Worm (Caenorhabditis elegans) whole organism, mixed stage, embryonic: ENCODE data around the gene F36H5.18.

ENCODE experiments used
- M03D4.4 ChIP-seq: sonication (generic microtip); optimal IDR thresholded peaks from 2 replicates; lab custom pipeline; 2017; ENCODE audit warnings: mild to moderate bottlenecking, missing genetic modification characterization, missing compliant biosample characterization
- bed-3 ChIP-seq: fragments of 200-800 bp; sonication (Bioruptor generic); optimal IDR thresholded peaks from 3 replicates; lab custom pipeline; 2018; ENCODE audit warnings: mild to moderate bottlenecking, missing genetic modification characterization, moderate library complexity, missing compliant biosample characterization
- ceh-39 ChIP-seq: fragments of 150-350 bp; optimal IDR thresholded peaks from 2 replicates; lab custom pipeline; 2014; ENCODE audit warnings: missing biosample characterization, missing genetic modification characterization
- ceh-43 ChIP-seq: fragments of 200-800 bp; sonication (Bioruptor generic); optimal IDR thresholded peaks from 2 replicates; lab custom pipeline; 2018; ENCODE audit warnings: mild to moderate bottlenecking, missing genetic modification characterization, moderate library complexity, missing compliant biosample characterization
- ces-1 ChIP-seq: fragments of 150-350 bp; optimal IDR thresholded peaks from 2 replicates; lab custom pipeline; 2014; ENCODE audit warnings: missing biosample characterization, missing genetic modification reagents, missing genetic modification characterization
- cnd-1 ChIP-seq: fragments of 200-800 bp; sonication (Bioruptor generic); optimal IDR thresholded peaks from 2 replicates; lab custom pipeline; 2018; ENCODE audit warnings: mild to moderate bottlenecking, missing genetic modification characterization, missing compliant biosample characterization
- drap-1 ChIP-seq: fragments of 200-800 bp; sonication (Bioruptor generic); optimal IDR thresholded peaks from 3 replicates; lab custom pipeline; 2018; ENCODE audit warnings: mild to moderate bottlenecking, missing genetic modification characterization, missing compliant biosample characterization
- elt-1 ChIP-seq: sonication (generic microtip); optimal IDR thresholded peaks from 2 replicates; lab custom pipeline; 2017; ENCODE audit warnings: missing genetic modification characterization, mild to moderate bottlenecking, missing compliant biosample characterization, antibody characterized with exemption, moderate library complexity, borderline replicate concordance; ENCODE audit not compliant: insufficient read depth
- flh-1 ChIP-seq: fragments of 200-800 bp; sonication (Bioruptor generic); optimal IDR thresholded peaks from 2 replicates; lab custom pipeline; 2018; ENCODE audit warnings: mild to moderate bottlenecking, missing genetic modification characterization, moderate library complexity, missing compliant biosample characterization
- ham-2 ChIP-seq: fragments of 200-800 bp; sonication (Bioruptor generic); optimal IDR thresholded peaks from 2 replicates; lab custom pipeline; 2018; ENCODE audit warnings: mild to moderate bottlenecking, missing genetic modification characterization, missing compliant biosample characterization
- lin-13 ChIP-seq: fragments of 150-350 bp; optimal IDR thresholded peaks from 2 replicates; lab custom pipeline; 2014; ENCODE audit warnings: missing biosample characterization, missing genetic modification characterization
- lsy-2 ChIP-seq: fragments of 150-350 bp; optimal IDR thresholded peaks from 2 replicates; lab custom pipeline; 2014; ENCODE audit warnings: missing biosample characterization, missing genetic modification characterization
- mab-5 ChIP-seq: fragments of 150-350 bp; optimal IDR thresholded peaks from 2 replicates; lab custom pipeline; 2014; ENCODE audit warnings: missing biosample characterization, missing genetic modification characterization
- mep-1 ChIP-seq: fragments of 150-350 bp; optimal IDR thresholded peaks from 2 replicates; lab custom pipeline; 2017; ENCODE audit warnings: missing biosample characterization, missing genetic modification reagents, missing genetic modification characterization, inconsistent platforms
- mls-2 ChIP-seq: sonication (generic microtip); optimal IDR thresholded peaks from 2 replicates; lab custom pipeline; 2016; ENCODE audit warnings: mild to moderate bottlenecking, missing genetic modification characterization, moderate library complexity, missing compliant biosample characterization
- nhr-12 ChIP-seq: fragments of 150-350 bp; optimal IDR thresholded peaks from 2 replicates; lab custom pipeline; 2014; ENCODE audit warnings: missing biosample characterization, missing genetic modification characterization
- nhr-2 ChIP-seq: fragments of 150-350 bp; optimal IDR thresholded peaks from 2 replicates; lab custom pipeline; 2014; ENCODE audit warnings: missing biosample characterization, missing genetic modification characterization
- nhr-237 ChIP-seq: fragments of 150-350 bp; optimal IDR thresholded peaks from 2 replicates; lab custom pipeline; 2014; ENCODE audit warnings: missing biosample characterization, missing genetic modification characterization
- nhr-28 ChIP-seq: fragments of 150-350 bp; optimal IDR thresholded peaks from 2 replicates; lab custom pipeline; 2014; ENCODE audit warnings: missing biosample characterization, missing genetic modification characterization
- pha-4 ChIP-seq: fragments of 150-350 bp; optimal IDR thresholded peaks from 2 replicates; lab custom pipeline; 2018; ENCODE audit warnings: missing biosample characterization, missing genetic modification reagents, missing genetic modification characterization
- snpc-4 ChIP-seq: fragments of 150-350 bp; optimal IDR thresholded peaks from 2 replicates; lab custom pipeline; 2014; ENCODE audit warnings: missing biosample characterization, missing genetic modification characterization
- sptf-1 ChIP-seq: sonication (generic microtip); optimal IDR thresholded peaks from 2 replicates; lab custom pipeline; 2017; ENCODE audit warnings: mild to moderate bottlenecking, missing genetic modification characterization, moderate library complexity, missing compliant biosample characterization
- tbx-8 ChIP-seq: fragments of 200-800 bp; sonication (Bioruptor generic); optimal IDR thresholded peaks from 2 replicates; lab custom pipeline; 2018; ENCODE audit warnings: mild to moderate bottlenecking, missing genetic modification characterization, moderate library complexity, missing compliant biosample characterization
- unc-120 ChIP-seq: sonication (generic microtip); optimal IDR thresholded peaks from 2 replicates; lab custom pipeline; 2017; ENCODE audit warnings: missing genetic modification characterization, missing compliant biosample characterization; ENCODE audit not compliant: poor library complexity, severe bottlenecking
- unc-39 ChIP-seq: fragments of 150-350 bp; optimal IDR thresholded peaks from 2 replicates; lab custom pipeline; 2014; ENCODE audit warnings: missing biosample characterization, missing genetic modification characterization
- unc-62 ChIP-seq: fragments of 150-350 bp; optimal IDR thresholded peaks from 2 replicates; lab custom pipeline; 2014; ENCODE audit warnings: missing biosample characterization, missing genetic modification reagents, missing genetic modification characterization
- zip-8 ChIP-seq: fragments of 150-350 bp; optimal IDR thresholded peaks from 2 replicates; lab custom pipeline; 2014; ENCODE audit warnings: missing biosample characterization, missing genetic modification characterization
- ztf-11 ChIP-seq: fragments of 150-350 bp; optimal IDR thresholded peaks from 2 replicates; lab custom pipeline; 2014; ENCODE audit warnings: missing biosample characterization, missing genetic modification characterization

Gene F36H5.18

ce11 chrII:1750413-1750812, 9.3 kb upstream of the F36H5.18 start, which contains the start of the genes F36H5.13 and F36H5.8:
TSS of gene F36H5.13 (minus strand) at chrII:1750513.
TSS of gene F36H5.8 (minus strand) at chrII:1750686.
- no peak for TF ChIP-seq tbx-8 (GFP tag; lab: Kevin White, UChicago)
- no peak for TF ChIP-seq lsy-2 (tag; lab: Kevin White, UChicago)
- TF ChIP-seq mep-1 (tag; lab: Kevin White, UChicago), result no peak
- TF ChIP-seq drap-1 (GFP tag; lab: Kevin White, UChicago), result no peak
- TF ChIP-seq sptf-1 (tag; lab: Kevin White, UChicago), result no peak
- no peak for TF ChIP-seq lin-13 (tag; lab: Kevin White, UChicago)
- no peak for TF ChIP-seq bed-3
- TF ChIP-seq ceh-39, result no peak
- TF ChIP-seq unc-62 (GFP tag; lab: Kevin White, UChicago), result no peak

ce11 chrII:1752990-1753389, 6.7 kb upstream of the F36H5.18 start, which contains the start of gene F36H5.9:
TSS of gene F36H5.9 (minus strand) at chrII:1753090.
- TF ChIP-seq bed-3, result no peak
- no peak for TF ChIP-seq elt-1 (tag; lab: Kevin White, UChicago)
- TF ChIP-seq mab-5 (tag; lab: Kevin White, UChicago), result no peak
- TF ChIP-seq unc-120, result no peak
- TF ChIP-seq zip-8 (tag; lab: Kevin White, UChicago), result no peak
- no peak for TF ChIP-seq nhr-2 (tag; lab: Kevin White, UChicago)
- TF ChIP-seq cnd-1 (tag; lab: Kevin White, UChicago), result no peak
- no peak for TF ChIP-seq lsy-2 (tag; lab: Kevin White, UChicago)
- no peak for TF ChIP-seq tbx-8 (GFP tag; lab: Kevin White, UChicago)
- TF ChIP-seq flh-1, result no peak
- TF ChIP-seq nhr-12 (tag; lab: Kevin White, UChicago), result no peak
- TF ChIP-seq ceh-39, result no peak
- no peak for TF ChIP-seq mep-1 (tag; lab: Kevin White, UChicago)
- no peak for TF ChIP-seq ceh-43 (GFP tag; lab: Kevin White, UChicago)
- no peak for TF ChIP-seq sptf-1 (tag; lab: Kevin White, UChicago)
- no peak for TF ChIP-seq M03D4.4
- TF ChIP-seq nhr-28 (tag; lab: Kevin White, UChicago), result no peak

DNA sequence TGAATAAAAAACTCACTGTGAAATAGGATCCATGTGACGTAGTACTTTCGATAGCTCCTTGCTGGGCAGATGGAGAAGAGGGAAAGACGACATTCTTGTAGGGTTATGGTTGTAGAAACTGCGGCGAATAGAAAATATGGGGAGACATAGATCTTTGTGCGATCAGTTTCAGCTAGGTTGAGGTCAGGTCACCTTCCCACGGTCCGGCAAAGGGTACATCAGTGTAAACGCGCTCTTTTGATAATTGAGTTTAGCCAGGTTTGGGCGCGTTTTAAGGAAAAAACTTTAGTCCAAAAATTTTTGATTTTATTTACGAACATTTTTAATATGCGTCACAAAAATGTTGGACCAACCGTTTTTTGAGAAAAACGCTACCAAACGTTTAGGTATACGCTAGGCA, 3.6 kb upstream of the F36H5.18 start, which contains the start of gene F36H5.17:
Gene F36H5.17, minus strand, starts transcription at position 101 of the 400 bp plus-strand sequence.
- no peak for TF ChIP-seq nhr-28 (tag; lab: Kevin White, UChicago)
- TF ChIP-seq ces-1 (GFP tag; lab: Kevin White, UChicago), result no peak
- TF ChIP-seq nhr-2 (tag; lab: Kevin White, UChicago), result no peak
- TF ChIP-seq nhr-237 (tag; lab: Kevin White, UChicago), result no peak
- TF ChIP-seq pha-4, result no peak
- no peak for TF ChIP-seq unc-39 (tag; lab: Kevin White, UChicago)

DNA sequence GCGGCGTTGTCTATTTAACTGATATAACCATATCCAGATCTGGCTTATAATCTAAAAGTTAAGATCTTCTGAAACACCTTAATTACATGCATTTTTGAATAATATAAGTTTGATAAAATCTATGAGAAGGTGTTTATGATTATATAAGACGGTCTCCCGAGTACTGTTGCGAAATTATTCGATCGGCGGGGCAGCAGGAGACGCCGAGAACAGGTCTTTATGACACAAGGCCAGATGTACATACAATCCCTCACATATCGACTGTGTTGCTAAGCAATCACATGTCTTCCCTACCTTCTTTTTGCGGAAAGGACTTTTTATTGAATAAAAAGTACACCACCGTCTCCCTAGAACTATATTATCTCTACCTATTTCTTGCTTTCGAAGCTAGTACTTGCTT, 3.1 kb upstream of the F36H5.18 start, which contains the start of gene fbxb-53:
Gene fbxb-53, plus strand, starts transcription at position 301 of the 400 bp plus-strand sequence.
- peak; percentile 44 for TF ChIP-seq elt-1 (tag; lab: Kevin White, UChicago)
- no peak for TF ChIP-seq ham-2 (GFP tag; lab: Kevin White, UChicago)
- no peak for TF ChIP-seq flh-1

DNA sequence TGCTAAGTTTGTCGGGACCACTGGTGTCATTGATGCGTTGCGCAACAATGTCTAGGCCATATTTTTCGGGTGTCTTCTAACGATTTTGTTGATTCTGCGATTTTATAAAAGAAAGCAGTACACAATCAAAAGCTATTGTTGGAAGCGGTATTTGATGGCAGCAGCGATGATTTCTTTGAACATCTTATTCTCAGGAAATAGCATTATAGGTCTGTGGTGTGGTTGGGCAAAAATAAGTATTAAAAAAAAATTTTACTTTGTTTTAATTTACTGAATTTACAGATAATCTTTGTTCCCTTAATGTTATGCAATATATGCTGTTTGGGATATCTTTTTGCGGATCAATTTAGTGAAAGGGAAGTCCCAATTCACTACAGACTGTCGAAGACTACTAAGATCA, 2.7 kb upstream of the F36H5.18 start, which contains the start of gene F36H5.10:
Gene F36H5.10, plus strand, starts transcription at position 301 of the 400 bp plus-strand sequence.
- TF ChIP-seq pha-4 (no peak), zip-8 (tag; lab: Kevin White, UChicago) (peak; percentile 19), mls-2 (no peak)

ce11 chrII:1761564-1761963, 1.9 kb downstream of the F36H5.18 start, which contains the start of gene F36H5.4:
TSS of gene F36H5.4 (plus strand) at chrII:1761864.
- no peak for TF ChIP-seq M03D4.4
- TF ChIP-seq nhr-2 (tag; lab: Kevin White, UChicago), result no peak
- TF ChIP-seq snpc-4 (tag; lab: Kevin White, UChicago), result no peak
- no peak for TF ChIP-seq unc-120
- TF ChIP-seq tbx-8 (GFP tag; lab: Kevin White, UChicago), result no peak
- no peak for TF ChIP-seq ztf-11
- no peak for TF ChIP-seq mab-5 (tag; lab: Kevin White, UChicago)
